Fruit fly (Drosophila melanogaster) whole organism, embryonic: ENCODE results near the gene CG7069.

Experiments used
- CG10366 ChIP-seq: fragments of 200-800 bp; sonication (Bioruptor generic); IDR thresholded peaks from 2 replicates; pipeline ENCODE4 v1.3.6; 2022; ENCODE audit warnings: missing biosample characterization, missing genetic modification characterization
- CG10565 ChIP-seq: fragments of 200-800 bp; sonication (Bioruptor generic); optimal IDR thresholded peaks from 3 replicates; lab custom pipeline; 2016; ENCODE audit warnings: missing biosample characterization, mild to moderate bottlenecking, missing genetic modification characterization
- CG1233 ChIP-seq: fragments of 200-800 bp; sonication (Bioruptor generic); optimal IDR thresholded peaks from 4 replicates; lab custom pipeline; 2018; ENCODE audit warnings: missing biosample characterization, mild to moderate bottlenecking, missing genetic modification characterization
- CG13424 ChIP-seq: fragments of 200-800 bp; sonication (Bioruptor generic); optimal IDR thresholded peaks from 2 replicates; lab custom pipeline; 2019; ENCODE audit warnings: missing biosample characterization, mild to moderate bottlenecking, missing genetic modification characterization, moderate library complexity
- CG13775 ChIP-seq: fragments of 200-800 bp; sonication (Bioruptor generic); optimal IDR thresholded peaks from 3 replicates; lab custom pipeline; 2017; ENCODE audit warnings: missing biosample characterization, mild to moderate bottlenecking, missing genetic modification characterization
- CG14965 ChIP-seq: fragments of 200-800 bp; sonication (Bioruptor generic); optimal IDR thresholded peaks from 2 replicates; lab custom pipeline; 2016; ENCODE audit warnings: missing biosample characterization, missing genetic modification characterization, borderline replicate concordance
- CG15011 ChIP-seq: fragments of 200-800 bp; sonication (Bioruptor generic); optimal IDR thresholded peaks from 3 replicates; lab custom pipeline; 2018; ENCODE audit warnings: missing biosample characterization, mild to moderate bottlenecking, missing genetic modification characterization
- CG16779 ChIP-seq: fragments of 200-800 bp; sonication (Bioruptor generic); IDR thresholded peaks from 2 replicates; pipeline ENCODE4 v1.3.6; 2022; ENCODE audit warnings: missing biosample characterization, missing genetic modification characterization
- CG17385 ChIP-seq: fragments of 200-800 bp; sonication (Bioruptor generic); optimal IDR thresholded peaks from 3 replicates; lab custom pipeline; 2018; ENCODE audit warnings: missing biosample characterization, mild to moderate bottlenecking, missing genetic modification characterization
- CG17829 ChIP-seq: fragments of 200-800 bp; optimal IDR thresholded peaks from 2 replicates; lab custom pipeline; 2019; ENCODE audit warnings: missing biosample characterization, mild to moderate bottlenecking, missing genetic modification characterization, moderate library complexity
- CG18764 ChIP-seq: fragments of 200-800 bp; sonication (Bioruptor generic); optimal IDR thresholded peaks from 3 replicates; lab custom pipeline; 2016; ENCODE audit warnings: missing biosample characterization, missing genetic modification characterization
- CG2712 ChIP-seq: fragments of 200-800 bp; optimal IDR thresholded peaks from 3 replicates; lab custom pipeline; 2019; ENCODE audit warnings: missing biosample characterization, mild to moderate bottlenecking, missing genetic modification characterization, moderate library complexity
- CG3407 ChIP-seq: fragments of 200-800 bp; sonication (Bioruptor generic); optimal IDR thresholded peaks from 2 replicates; lab custom pipeline; 2018; ENCODE audit warnings: missing biosample characterization, mild to moderate bottlenecking, missing genetic modification characterization
- CG4424 ChIP-seq: fragments of 200-800 bp; sonication (Bioruptor generic); optimal IDR thresholded peaks from 3 replicates; lab custom pipeline; 2016; ENCODE audit warnings: missing biosample characterization, missing genetic modification characterization
- CG7987 ChIP-seq: fragments of 200-800 bp; sonication (Bioruptor generic); optimal IDR thresholded peaks from 2 replicates; lab custom pipeline; 2018; ENCODE audit warnings: missing biosample characterization, mild to moderate bottlenecking, missing genetic modification characterization, moderate library complexity
- CG8765 ChIP-seq: fragments of 200-800 bp; sonication (Bioruptor generic); IDR thresholded peaks from 2 replicates; pipeline ENCODE4 v1.3.6; 2022; ENCODE audit warnings: missing biosample characterization, missing genetic modification characterization
- CG9817 ChIP-seq: fragments of 200-800 bp; sonication (Bioruptor generic); optimal IDR thresholded peaks from 2 replicates; lab custom pipeline; 2018; ENCODE audit warnings: missing biosample characterization, mild to moderate bottlenecking, missing genetic modification characterization, moderate library complexity
- CG9876 ChIP-seq: fragments of 200-800 bp; sonication (Bioruptor generic); optimal IDR thresholded peaks from 2 replicates; lab custom pipeline; 2016; ENCODE audit warnings: missing biosample characterization, missing genetic modification characterization
- CrebB ChIP-seq: fragments of 200-800 bp; sonication (Bioruptor generic); optimal IDR thresholded peaks from 3 replicates; lab custom pipeline; 2018; ENCODE audit warnings: missing biosample characterization, mild to moderate bottlenecking, missing genetic modification characterization
- HLH54F ChIP-seq: fragments of 200-800 bp; sonication (Bioruptor generic); optimal IDR thresholded peaks from 3 replicates; lab custom pipeline; 2016; ENCODE audit warnings: missing biosample characterization, missing genetic modification characterization
- HLHmδ ChIP-seq: fragments of 200-800 bp; sonication (Bioruptor generic); optimal IDR thresholded peaks from 2 replicates; lab custom pipeline; 2018; ENCODE audit warnings: missing biosample characterization, mild to moderate bottlenecking, missing genetic modification characterization, moderate library complexity
- Hr51 ChIP-seq, 2 experiments: fragments of 200-800 bp; sonication (Bioruptor generic); optimal IDR thresholded peaks; 2 replicates in 1 of 2; 3 replicates in 1 of 2; lab custom pipeline; 2016 to 2018; ENCODE audit warnings: missing biosample characterization in 2 of 2, missing genetic modification characterization in 2 of 2, mild to moderate bottlenecking in 1 of 2, moderate library complexity in 1 of 2
- MTF-1 ChIP-seq: fragments of 200-800 bp; sonication (Bioruptor generic); optimal IDR thresholded peaks from 2 replicates; lab custom pipeline; 2018; ENCODE audit warnings: missing biosample characterization, mild to moderate bottlenecking, missing genetic modification characterization, borderline replicate concordance
- Mes4 ChIP-seq: fragments of 200-800 bp; sonication (Bioruptor generic); optimal IDR thresholded peaks from 2 replicates; lab custom pipeline; 2016; ENCODE audit warnings: missing biosample characterization, missing genetic modification characterization
- NC2β ChIP-seq: fragments of 200-800 bp; sonication (Bioruptor generic); optimal IDR thresholded peaks from 2 replicates; lab custom pipeline; 2016; ENCODE audit warnings: missing biosample characterization, missing genetic modification characterization
- NFAT ChIP-seq: fragments of 200-800 bp; sonication (Bioruptor generic); IDR thresholded peaks from 2 replicates; pipeline ENCODE4 v1.3.6; 2022; ENCODE audit warnings: missing biosample characterization, missing genetic modification characterization
- Neu2 ChIP-seq: fragments of 200-800 bp; sonication (Bioruptor generic); optimal IDR thresholded peaks from 3 replicates; lab custom pipeline; 2016; ENCODE audit warnings: missing biosample characterization, missing genetic modification characterization, borderline replicate concordance
- NfI ChIP-seq: fragments of 200-800 bp; sonication (Bioruptor generic); optimal IDR thresholded peaks from 3 replicates; lab custom pipeline; 2018; ENCODE audit warnings: missing biosample characterization, mild to moderate bottlenecking, missing genetic modification characterization, moderate library complexity
- Side ChIP-seq: fragments of 200-800 bp; sonication (Bioruptor generic); optimal IDR thresholded peaks from 2 replicates; lab custom pipeline; 2016; ENCODE audit warnings: missing biosample characterization, missing genetic modification characterization
- Sin3A ChIP-seq: fragments of >200 bp; optimal IDR thresholded peaks from 2 replicates; lab custom pipeline; 2018
- Sox100B ChIP-seq: fragments of 200-800 bp; sonication (Bioruptor generic); optimal IDR thresholded peaks from 3 replicates; lab custom pipeline; 2018; ENCODE audit warnings: missing biosample characterization, mild to moderate bottlenecking, missing genetic modification characterization
- abd-A ChIP-seq: fragments of 200-800 bp; sonication (Bioruptor generic); optimal IDR thresholded peaks from 3 replicates; lab custom pipeline; 2019; ENCODE audit warnings: missing biosample characterization, mild to moderate bottlenecking, missing genetic modification characterization, moderate library complexity
- cad ChIP-seq: fragments of >200 bp; optimal IDR thresholded peaks from 2 replicates; lab custom pipeline; 2017; ENCODE audit warnings: missing biosample characterization, missing genetic modification characterization
- cg ChIP-seq: fragments of 200-800 bp; sonication (Bioruptor generic); optimal IDR thresholded peaks from 3 replicates; lab custom pipeline; 2019; ENCODE audit warnings: missing biosample characterization, mild to moderate bottlenecking, missing genetic modification characterization, moderate library complexity
- danr ChIP-seq: fragments of 200-800 bp; sonication (Bioruptor generic); IDR thresholded peaks from 2 replicates; pipeline ENCODE4 v1.3.6; 2022; ENCODE audit warnings: missing biosample characterization, missing genetic modification characterization
- eve ChIP-seq, 2 experiments: fragments of >200 bp; optimal IDR thresholded peaks; 2 replicates each; lab custom pipeline; 2017; ENCODE audit warnings: missing biosample characterization in 2 of 2, missing genetic modification characterization in 2 of 2
- grau ChIP-seq: fragments of 200-800 bp; optimal IDR thresholded peaks from 3 replicates; lab custom pipeline; 2019; ENCODE audit warnings: missing biosample characterization, mild to moderate bottlenecking, missing genetic modification characterization, moderate library complexity
- gsb ChIP-seq: fragments of 200-800 bp; sonication (Bioruptor generic); IDR thresholded peaks from 2 replicates; pipeline ENCODE4 v1.3.6; 2022; ENCODE audit warnings: missing biosample characterization, missing genetic modification characterization
- gsb-n ChIP-seq: fragments of 200-800 bp; sonication (Bioruptor generic); optimal IDR thresholded peaks from 3 replicates; lab custom pipeline; 2018; ENCODE audit warnings: missing biosample characterization, mild to moderate bottlenecking, missing genetic modification characterization
- ham ChIP-seq: fragments of 200-800 bp; sonication (Bioruptor generic); IDR thresholded peaks from 2 replicates; pipeline ENCODE4 v1.3.6; 2022; ENCODE audit warnings: missing biosample characterization, missing genetic modification characterization
- jigr1 ChIP-seq: fragments of 200-800 bp; sonication (Bioruptor generic); IDR thresholded peaks from 3 replicates; pipeline ENCODE4 v1.3.6; 2022; ENCODE audit warnings: missing biosample characterization, missing genetic modification characterization
- jing ChIP-seq: fragments of 200-800 bp; sonication (Bioruptor generic); optimal IDR thresholded peaks from 2 replicates; lab custom pipeline; 2018; ENCODE audit warnings: missing biosample characterization, mild to moderate bottlenecking, missing genetic modification characterization
- lilli ChIP-seq: fragments of 200-800 bp; sonication (Bioruptor generic); optimal IDR thresholded peaks from 3 replicates; lab custom pipeline; 2016; ENCODE audit warnings: missing biosample characterization, missing genetic modification characterization
- lola ChIP-seq, 3 experiments: fragments of >200 bp in 2 of 3; fragments of 200-800 bp in 1 of 3; sonication (Bioruptor generic) in 1 of 3; optimal IDR thresholded peaks; 2 replicates each; lab custom pipeline; 2017 to 2019; ENCODE audit warnings: missing biosample characterization in 3 of 3, missing genetic modification characterization in 3 of 3, mild to moderate bottlenecking in 1 of 3, moderate library complexity in 1 of 3
- maf-S ChIP-seq: fragments of 200-800 bp; sonication (Bioruptor generic); optimal IDR thresholded peaks from 2 replicates; lab custom pipeline; 2016; ENCODE audit warnings: missing biosample characterization, missing genetic modification characterization
- ranshi ChIP-seq: fragments of 200-800 bp; sonication (Bioruptor generic); IDR thresholded peaks from 2 replicates; pipeline ENCODE4 v1.3.6; 2022; ENCODE audit warnings: missing biosample characterization, missing genetic modification characterization
- seq ChIP-seq: fragments of 200-800 bp; sonication (Bioruptor generic); IDR thresholded peaks from 2 replicates; pipeline ENCODE4 v1.3.6; 2022; ENCODE audit warnings: missing biosample characterization, missing genetic modification characterization
- shn ChIP-seq: fragments of 200-800 bp; sonication (Bioruptor generic); optimal IDR thresholded peaks from 3 replicates; lab custom pipeline; 2016; ENCODE audit warnings: missing biosample characterization, missing genetic modification characterization
- sug ChIP-seq: fragments of 200-800 bp; optimal IDR thresholded peaks from 2 replicates; lab custom pipeline; 2019; ENCODE audit warnings: missing biosample characterization, mild to moderate bottlenecking, missing genetic modification characterization, moderate library complexity
- wor ChIP-seq: fragments of 200-800 bp; sonication (Bioruptor generic); IDR thresholded peaks from 2 replicates; pipeline ENCODE4 v1.3.6; 2022; ENCODE audit warnings: missing biosample characterization, missing genetic modification characterization
- zf30C ChIP-seq: fragments of 200-800 bp; sonication (Bioruptor generic); optimal IDR thresholded peaks from 3 replicates; lab custom pipeline; 2018; ENCODE audit warnings: missing biosample characterization, mild to moderate bottlenecking, missing genetic modification characterization

The CG7069 gene

dm6 chr3R:22358810-22359209 is 13.8 kb upstream of the CG7069 start (continued):
- TF ChIP-seq CG14965 (GFP tag; lab: Kevin White, UChicago) (peak; percentile 29), CG2712 (tag; lab: Kevin White, UChicago) (peak; percentile 79), CG9876 (GFP tag; lab: Kevin White, UChicago) (peak; percentile 6), NFAT (GFP tag; lab: Robert Waterston, UW) (0 out of 2 replicates have a peak, but pooled peaks have one; percentile 31), CG10565 (GFP tag; lab: Kevin White, UChicago) (peak; percentile 12), ranshi (peak; percentile 56), CG4424 (GFP tag; lab: Kevin White, UChicago) (peak; percentile 73), maf-S (GFP tag; lab: Kevin White, UChicago) (peak; percentile 12), CG17829 (tag; lab: Kevin White, UChicago) (peak; percentile 78), CG17385 (GFP tag; lab: Kevin White, UChicago) (peak; percentile 32), jing (GFP tag; lab: Kevin White, UChicago) (peak; percentile 23), jigr1 (GFP tag; lab: Robert Waterston, UW) (no peak), sug (peak; percentile 18), Side (GFP tag; lab: Kevin White, UChicago) (peak; percentile 12), CG15011 (GFP tag; lab: Kevin White, UChicago) (peak; percentile 62), cad (no peak), CG9817 (tag; lab: Kevin White, UChicago) (no peak), lola (GFP tag; optimal IDR thresholded peaks at IDR 0.05; lab: Kevin White, UChicago) (peak in 1 of 3 experiments; percentile 77), CG7987 (GFP tag; lab: Kevin White, UChicago) (peak; percentile 82), seq (GFP tag; lab: Robert Waterston, UW) (peak; percentile 54; the same call in 1 of the 2 replicates), CrebB (tag; lab: Kevin White, UChicago) (peak; percentile 42), CG10366 (peak; percentile 50), CG13424 (peak; percentile 72), CG1233 (GFP tag; lab: Kevin White, UChicago) (peak; percentile 83), lilli (GFP tag; lab: Kevin White, UChicago) (peak; percentile 52), MTF-1 (GFP tag; lab: Kevin White, UChicago) (peak; percentile 44), CG16779 (GFP tag; lab: Robert Waterston, UW) (no peak), abd-A (tag; lab: Kevin White, UChicago) (no peak), Sox100B (GFP tag; lab: Kevin White, UChicago) (peak; percentile 77), HLH54F (peak; percentile 9), eve (GFP tag; optimal IDR thresholded peaks at IDR 0.05; lab: Kevin White, UChicago) (no peak), NfI (GFP tag; lab: Kevin White, UChicago) (peak; percentile 53), CG18764 (GFP tag; lab: Kevin White, UChicago) (peak; percentile 84), Sin3A (lab: Kevin White, UChicago) (no peak), shn (GFP tag; lab: Kevin White, UChicago) (peak; percentile 36), ham (GFP tag; lab: Robert Waterston, UW) (no peak), grau (tag; lab: Kevin White, UChicago) (peak; percentile 58), CG8765 (GFP tag; lab: Robert Waterston, UW) (no peak), wor (0 out of 2 replicates have a peak, but pooled peaks have one; percentile 16), Hr51 (GFP tag; optimal IDR thresholded peaks at IDR 0.05; lab: Kevin White, UChicago) (peak; percentile 27 to 58), zf30C (GFP tag; lab: Kevin White, UChicago) (no peak), HLHmδ (no peak), cg (GFP tag; lab: Kevin White, UChicago) (no peak), gsb (GFP tag; lab: Robert Waterston, UW) (peak; percentile 49), Neu2 (GFP tag; lab: Kevin White, UChicago) (no peak), CG3407 (GFP tag; lab: Kevin White, UChicago) (peak; percentile 83), NC2β (GFP tag; lab: Kevin White, UChicago) (peak; percentile 82), danr (GFP tag; lab: Robert Waterston, UW) (peak; percentile 58), gsb-n (tag; lab: Kevin White, UChicago) (peak; percentile 74), Mes4 (peak; percentile 62), CG13775 (GFP tag; lab: Kevin White, UChicago) (peak; percentile 44)
